Worm (Caenorhabditis elegans) whole organism, mixed stage, embryonic: ENCODE results near the gene ttr-32.
A peak's percentile ranks its signal among the peaks of the same experiment; 100 is the strongest.

Experiments used
- M03D4.4 ChIP-seq: sonication (generic microtip); optimal IDR thresholded peaks from 2 replicates; lab custom pipeline; 2017; ENCODE audit warnings: mild to moderate bottlenecking, missing genetic modification characterization, missing compliant biosample characterization
- bed-3 ChIP-seq: fragments of 200-800 bp; sonication (Bioruptor generic); optimal IDR thresholded peaks from 3 replicates; lab custom pipeline; 2018; ENCODE audit warnings: mild to moderate bottlenecking, missing genetic modification characterization, moderate library complexity, missing compliant biosample characterization
- blmp-1 ChIP-seq: fragments of 150-350 bp; optimal IDR thresholded peaks from 2 replicates; lab custom pipeline; 2014; ENCODE audit warnings: missing biosample characterization, missing genetic modification characterization
- ceh-39 ChIP-seq: fragments of 150-350 bp; optimal IDR thresholded peaks from 2 replicates; lab custom pipeline; 2014; ENCODE audit warnings: missing biosample characterization, missing genetic modification characterization
- ceh-43 ChIP-seq: fragments of 200-800 bp; sonication (Bioruptor generic); optimal IDR thresholded peaks from 2 replicates; lab custom pipeline; 2018; ENCODE audit warnings: mild to moderate bottlenecking, missing genetic modification characterization, moderate library complexity, missing compliant biosample characterization
- ces-1 ChIP-seq: fragments of 150-350 bp; optimal IDR thresholded peaks from 2 replicates; lab custom pipeline; 2014; ENCODE audit warnings: missing biosample characterization, missing genetic modification reagents, missing genetic modification characterization
- drap-1 ChIP-seq: fragments of 200-800 bp; sonication (Bioruptor generic); optimal IDR thresholded peaks from 3 replicates; lab custom pipeline; 2018; ENCODE audit warnings: mild to moderate bottlenecking, missing genetic modification characterization, missing compliant biosample characterization
- elt-1 ChIP-seq: sonication (generic microtip); optimal IDR thresholded peaks from 2 replicates; lab custom pipeline; 2017; ENCODE audit warnings: missing genetic modification characterization, mild to moderate bottlenecking, missing compliant biosample characterization, antibody characterized with exemption, moderate library complexity, borderline replicate concordance; ENCODE audit not compliant: insufficient read depth
- elt-3 ChIP-seq: fragments of 150-350 bp; optimal IDR thresholded peaks from 2 replicates; lab custom pipeline; 2014; ENCODE audit warnings: missing biosample characterization, missing genetic modification characterization
- flh-1 ChIP-seq: fragments of 200-800 bp; sonication (Bioruptor generic); optimal IDR thresholded peaks from 2 replicates; lab custom pipeline; 2018; ENCODE audit warnings: mild to moderate bottlenecking, missing genetic modification characterization, moderate library complexity, missing compliant biosample characterization
- ham-2 ChIP-seq: fragments of 200-800 bp; sonication (Bioruptor generic); optimal IDR thresholded peaks from 2 replicates; lab custom pipeline; 2018; ENCODE audit warnings: mild to moderate bottlenecking, missing genetic modification characterization, missing compliant biosample characterization
- hlh-1 ChIP-seq: fragments of 150-350 bp; optimal IDR thresholded peaks from 2 replicates; lab custom pipeline; 2014; ENCODE audit warnings: missing biosample characterization, missing genetic modification reagents, missing genetic modification characterization
- lin-13 ChIP-seq: fragments of 150-350 bp; optimal IDR thresholded peaks from 2 replicates; lab custom pipeline; 2014; ENCODE audit warnings: missing biosample characterization, missing genetic modification characterization
- lin-32 ChIP-seq: fragments of 200-800 bp; sonication (Bioruptor generic); optimal IDR thresholded peaks from 2 replicates; lab custom pipeline; 2018; ENCODE audit warnings: mild to moderate bottlenecking, missing genetic modification characterization, missing compliant biosample characterization
- lsy-2 ChIP-seq: fragments of 150-350 bp; optimal IDR thresholded peaks from 2 replicates; lab custom pipeline; 2014; ENCODE audit warnings: missing biosample characterization, missing genetic modification characterization
- mab-5 ChIP-seq: fragments of 150-350 bp; optimal IDR thresholded peaks from 2 replicates; lab custom pipeline; 2014; ENCODE audit warnings: missing biosample characterization, missing genetic modification characterization
- mep-1 ChIP-seq: fragments of 150-350 bp; optimal IDR thresholded peaks from 2 replicates; lab custom pipeline; 2017; ENCODE audit warnings: missing biosample characterization, missing genetic modification reagents, missing genetic modification characterization, inconsistent platforms
- nhr-12 ChIP-seq: fragments of 150-350 bp; optimal IDR thresholded peaks from 2 replicates; lab custom pipeline; 2014; ENCODE audit warnings: missing biosample characterization, missing genetic modification characterization
- nhr-2 ChIP-seq: fragments of 150-350 bp; optimal IDR thresholded peaks from 2 replicates; lab custom pipeline; 2014; ENCODE audit warnings: missing biosample characterization, missing genetic modification characterization
- nhr-237 ChIP-seq: fragments of 150-350 bp; optimal IDR thresholded peaks from 2 replicates; lab custom pipeline; 2014; ENCODE audit warnings: missing biosample characterization, missing genetic modification characterization
- nhr-76 ChIP-seq: sonication (generic microtip); optimal IDR thresholded peaks from 2 replicates; lab custom pipeline; 2017; ENCODE audit warnings: missing biosample characterization, missing genetic modification characterization
- pha-4 ChIP-seq: fragments of 150-350 bp; optimal IDR thresholded peaks from 2 replicates; lab custom pipeline; 2018; ENCODE audit warnings: missing biosample characterization, missing genetic modification reagents, missing genetic modification characterization
- sem-2 ChIP-seq: fragments of 200-800 bp; sonication (Bioruptor generic); optimal IDR thresholded peaks from 2 replicates; lab custom pipeline; 2018; ENCODE audit warnings: mild to moderate bottlenecking, missing genetic modification characterization, missing compliant biosample characterization
- sptf-1 ChIP-seq: sonication (generic microtip); optimal IDR thresholded peaks from 2 replicates; lab custom pipeline; 2017; ENCODE audit warnings: mild to moderate bottlenecking, missing genetic modification characterization, moderate library complexity, missing compliant biosample characterization
- tbx-8 ChIP-seq: fragments of 200-800 bp; sonication (Bioruptor generic); optimal IDR thresholded peaks from 2 replicates; lab custom pipeline; 2018; ENCODE audit warnings: mild to moderate bottlenecking, missing genetic modification characterization, moderate library complexity, missing compliant biosample characterization
- unc-120 ChIP-seq: sonication (generic microtip); optimal IDR thresholded peaks from 2 replicates; lab custom pipeline; 2017; ENCODE audit warnings: missing genetic modification characterization, missing compliant biosample characterization; ENCODE audit not compliant: poor library complexity, severe bottlenecking
- unc-39 ChIP-seq: fragments of 150-350 bp; optimal IDR thresholded peaks from 2 replicates; lab custom pipeline; 2014; ENCODE audit warnings: missing biosample characterization, missing genetic modification characterization
- unc-62 ChIP-seq: fragments of 150-350 bp; optimal IDR thresholded peaks from 2 replicates; lab custom pipeline; 2014; ENCODE audit warnings: missing biosample characterization, missing genetic modification reagents, missing genetic modification characterization
- zip-8 ChIP-seq: fragments of 150-350 bp; optimal IDR thresholded peaks from 2 replicates; lab custom pipeline; 2014; ENCODE audit warnings: missing biosample characterization, missing genetic modification characterization
- ztf-11 ChIP-seq: fragments of 150-350 bp; optimal IDR thresholded peaks from 2 replicates; lab custom pipeline; 2014; ENCODE audit warnings: missing biosample characterization, missing genetic modification characterization

Gene ttr-32

ce11 chrIII:7571726-7572125 lies 5.5 kb downstream of the ttr-32 start:
- no peak for TF ChIP-seq unc-39
- no peak for TF ChIP-seq lin-13 (tag; lab: Kevin White, UChicago)
- no peak for TF ChIP-seq zip-8 (tag; lab: Kevin White, UChicago)
- TF ChIP-seq elt-3 (tag; lab: Kevin White, UChicago), result no peak
- TF ChIP-seq tbx-8 (GFP tag; lab: Kevin White, UChicago), result no peak
- no peak for TF ChIP-seq sptf-1
- TF ChIP-seq hlh-1, result no peak
- TF ChIP-seq pha-4 (tag; lab: Kevin White, UChicago), result no peak
- no peak for TF ChIP-seq ceh-39 (tag; lab: Kevin White, UChicago)
- no peak for TF ChIP-seq ztf-11 (tag; lab: Kevin White, UChicago)
- TF ChIP-seq elt-1 (tag; lab: Kevin White, UChicago), result no peak
- no peak for TF ChIP-seq mab-5 (tag; lab: Kevin White, UChicago)
- TF ChIP-seq unc-120 (tag; lab: Kevin White, UChicago), result no peak
- TF ChIP-seq bed-3 (GFP tag; lab: Kevin White, UChicago), result no peak
- TF ChIP-seq flh-1, result no peak
- no peak for TF ChIP-seq nhr-76 (tag; lab: Kevin White, UChicago)
- no peak for TF ChIP-seq nhr-12 (tag; lab: Kevin White, UChicago)
- no peak for TF ChIP-seq ham-2 (GFP tag; lab: Kevin White, UChicago)
- TF ChIP-seq nhr-237 (tag; lab: Kevin White, UChicago), result no peak

- TF ChIP-seq sptf-1 (peak; percentile 32), nhr-237 (tag; lab: Kevin White, UChicago) (peak; percentile 72), nhr-2 (tag; lab: Kevin White, UChicago) (no peak), lin-32 (GFP tag; lab: Kevin White, UChicago) (peak; percentile 2), ces-1 (GFP tag; lab: Kevin White, UChicago) (peak; percentile 49), blmp-1 (tag; lab: Kevin White, UChicago) (no peak), ceh-39 (tag; lab: Kevin White, UChicago) (peak; percentile 33), lsy-2 (tag; lab: Kevin White, UChicago) (peak; percentile 84), drap-1 (no peak), mep-1 (tag; lab: Kevin White, UChicago) (peak; percentile 95), mab-5 (tag; lab: Kevin White, UChicago) (peak; percentile 21), hlh-1 (peak; percentile 75), elt-3 (tag; lab: Kevin White, UChicago) (peak; percentile 18), elt-1 (tag; lab: Kevin White, UChicago) (no peak), M03D4.4 (no peak), lin-13 (tag; lab: Kevin White, UChicago) (peak; percentile 72), unc-62 (GFP tag; lab: Kevin White, UChicago) (peak; percentile 63), ztf-11 (tag; lab: Kevin White, UChicago) (no peak), sem-2 (GFP tag; lab: Kevin White, UChicago) (no peak), pha-4 (tag; lab: Kevin White, UChicago) (peak; percentile 75), ham-2 (GFP tag; lab: Kevin White, UChicago) (peak; percentile 28), unc-120 (tag; lab: Kevin White, UChicago) (peak; percentile 61)
- TF ChIP-seq, all 35 proteins: peak for 15
These were observed 6.7 kb downstream of the ttr-32 start, which contains the start of the genes rpl-9 and lpd-7 for ce11 chrIII:7572781-7573400. rpl-9 (minus strand) TSS chrIII:7572831. lpd-7 (plus strand) TSS chrIII:7573350.

ce11 chrIII:7579324-7579723 lies 13.1 kb downstream of the ttr-32 start, which contains the start of gene mfsd-6:
mfsd-6 (minus strand) TSS chrIII:7579411.
- no peak for TF ChIP-seq ham-2 (GFP tag; lab: Kevin White, UChicago)
- no peak for TF ChIP-seq blmp-1 (tag; lab: Kevin White, UChicago)
- no peak for TF ChIP-seq ceh-43 (GFP tag; lab: Kevin White, UChicago)
- no peak for TF ChIP-seq sem-2 (GFP tag; lab: Kevin White, UChicago)
- TF ChIP-seq ztf-11 (tag; lab: Kevin White, UChicago), result no peak
- TF ChIP-seq zip-8 (tag; lab: Kevin White, UChicago), result no peak

DNA sequence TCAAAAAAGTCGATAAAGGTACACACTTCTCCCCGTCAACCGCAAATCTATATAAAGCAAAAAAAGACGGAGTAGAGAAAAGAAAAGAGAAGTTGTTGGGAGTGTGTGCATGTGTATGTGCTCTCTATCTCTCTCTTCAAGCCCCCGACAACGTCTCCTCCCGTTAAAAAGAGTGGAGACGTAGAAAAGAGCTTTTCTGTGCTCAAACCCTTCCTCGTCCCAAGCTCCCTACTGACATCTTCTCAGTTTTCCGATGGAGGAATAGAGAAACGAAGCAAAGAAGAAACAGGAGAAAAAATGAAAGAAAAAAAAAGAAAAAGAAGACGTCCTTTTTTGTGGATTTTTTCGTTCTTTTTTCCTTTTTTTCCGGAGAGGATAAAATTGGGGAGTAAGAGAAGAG lies 14.4 kb downstream of the ttr-32 start:
- no peak for TF ChIP-seq pha-4 (tag; lab: Kevin White, UChicago)
- peak; percentile 30 for TF ChIP-seq ces-1 (GFP tag; lab: Kevin White, UChicago)
- no peak for TF ChIP-seq nhr-76 (tag; lab: Kevin White, UChicago)
